Worm (Caenorhabditis elegans): Measurements from ENCODE around the gene glb-21.
"Not testable (repeated sequence)": the region's sequence is repeated elsewhere in the genome, so short reads cannot be mapped to it uniquely, and the experiment has no call there.

The glb-21 gene

DNA sequence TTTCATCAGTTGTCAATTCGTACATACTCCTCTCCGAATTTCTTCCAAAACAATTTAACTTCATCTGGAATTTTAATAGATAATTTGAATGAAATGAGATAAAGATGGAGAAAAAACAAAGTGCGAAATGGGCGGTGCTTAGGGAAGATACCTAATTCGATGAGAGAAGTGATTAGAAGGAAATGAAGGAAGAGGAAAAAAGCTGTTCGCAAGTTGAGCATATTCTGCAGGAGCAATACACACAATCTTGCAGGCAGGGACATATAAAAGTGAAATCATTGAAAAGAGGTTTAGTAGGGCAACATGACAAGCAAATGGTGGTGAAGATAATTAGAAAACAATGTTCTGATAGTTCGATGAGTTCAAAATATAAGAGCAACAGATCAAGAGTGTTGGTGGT, at the start of gene glb-21:
TSS of gene glb-21 (minus strand) at position 66 of the 400 bp plus-strand sequence.
- no peak for TF ChIP-seq mbf-1 (tag; optimal IDR thresholded peaks at IDR 0.05)

DNA sequence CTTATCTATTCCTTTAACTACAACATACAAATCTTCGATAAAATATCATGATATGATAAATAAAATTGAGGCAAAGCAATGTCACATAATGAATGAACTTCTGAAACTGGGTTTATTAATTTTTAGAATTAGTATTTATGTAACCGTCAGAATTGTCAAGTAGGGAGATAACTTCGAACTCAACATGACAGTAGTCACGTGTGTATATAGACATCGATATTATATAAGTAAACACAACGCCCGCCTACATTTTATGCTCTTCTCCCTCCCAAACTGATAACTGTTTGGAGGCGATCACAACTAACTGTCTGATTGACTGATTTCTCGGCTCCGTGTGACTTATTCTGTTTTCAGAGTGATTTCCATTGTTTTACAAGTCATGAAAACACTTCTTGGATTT, 49.8 kb upstream of the glb-21 start, which contains the start of gene ugt-54:
TSS of gene ugt-54 (plus strand) at position 355 of the 400 bp plus-strand sequence.
- TF ChIP-seq elt-1 (tag; optimal IDR thresholded peaks at IDR 0.05) (no peak), ama-1 (optimal IDR thresholded peaks at IDR 0.05) (no peak), nhr-21 (tag; optimal IDR thresholded peaks at IDR 0.05) (no peak), alr-1 (tag; optimal IDR thresholded peaks at IDR 0.05) (no peak), ZK546.5 (tag; optimal IDR thresholded peaks at IDR 0.05) (no peak), dmd-4 (tag; optimal IDR thresholded peaks at IDR 0.05) (no peak), lin-39 (tag; optimal IDR thresholded peaks at IDR 0.05) (no peak), elt-3 (tag; optimal IDR thresholded peaks at IDR 0.05) (no peak), nhr-6 (tag; optimal IDR thresholded peaks at IDR 0.05) (no peak), lsy-2 (tag; optimal IDR thresholded peaks at IDR 0.05) (no peak), C34F6.9 (tag; optimal IDR thresholded peaks at IDR 0.05) (no peak), ceh-82 (tag; optimal IDR thresholded peaks at IDR 0.05) (no peak), Y55F3AM.14 (GFP tag; optimal IDR thresholded peaks at IDR 0.05) (no peak), sma-3 (GFP tag; optimal IDR thresholded peaks at IDR 0.05) (no peak), nhr-129 (tag; optimal IDR thresholded peaks at IDR 0.05) (no peak), mab-5 (tag; optimal IDR thresholded peaks at IDR 0.05) (no peak), zag-1 (tag; optimal IDR thresholded peaks at IDR 0.05) (no peak), nhr-10 (tag; optimal IDR thresholded peaks at IDR 0.05) (no peak), crh-2 (tag; optimal IDR thresholded peaks at IDR 0.05) (no peak)

DNA sequence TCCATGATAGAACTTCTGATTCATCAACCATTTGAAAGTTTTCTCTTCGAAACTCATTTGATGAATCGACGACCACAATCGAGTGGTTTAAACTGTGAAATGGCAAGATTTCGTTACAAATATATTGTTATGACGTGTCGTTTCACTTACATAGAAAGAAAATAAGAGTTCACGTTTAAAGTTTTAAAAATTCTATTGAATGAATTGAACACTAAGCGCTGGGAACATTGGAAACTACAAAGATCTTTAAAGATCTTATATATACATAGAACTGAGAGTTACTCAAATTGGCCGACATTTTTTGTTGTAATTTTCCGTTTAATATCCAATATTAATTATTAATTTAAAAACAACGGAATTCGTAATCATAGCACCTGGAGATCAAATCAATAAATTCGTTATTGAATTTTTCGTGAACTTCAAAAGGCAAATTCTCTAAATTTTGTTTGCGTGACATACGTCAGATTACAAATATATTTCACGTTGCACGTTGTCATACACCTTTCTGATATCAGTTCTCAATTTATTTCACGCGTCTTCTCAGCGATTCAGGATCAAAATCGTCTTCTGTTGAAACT, 46.1 kb upstream of the glb-21 start, which contains the start of the genes T25B9.4 and T25B9.6:
TSS of gene T25B9.4 (minus strand) at position 101 of the 578 bp plus-strand sequence.
TSS of gene T25B9.6 (plus strand) at position 528 of the 578 bp plus-strand sequence.
- TF ChIP-seq R02D3.7 (tag; optimal IDR thresholded peaks at IDR 0.05) (no peak), ceh-82 (tag; optimal IDR thresholded peaks at IDR 0.05) (no peak), unc-39 (tag; optimal IDR thresholded peaks at IDR 0.05) (no peak), F13H6.1 (tag; optimal IDR thresholded peaks at IDR 0.05) (no peak), fos-1 (tag; optimal IDR thresholded peaks at IDR 0.05) (no peak), nhr-6 (tag; optimal IDR thresholded peaks at IDR 0.05) (no peak), nhr-25 (tag; optimal IDR thresholded peaks at IDR 0.05) (no peak), blmp-1 (tag; optimal IDR thresholded peaks at IDR 0.05; ENCODE audit: insufficient read depth) (no peak)

DNA sequence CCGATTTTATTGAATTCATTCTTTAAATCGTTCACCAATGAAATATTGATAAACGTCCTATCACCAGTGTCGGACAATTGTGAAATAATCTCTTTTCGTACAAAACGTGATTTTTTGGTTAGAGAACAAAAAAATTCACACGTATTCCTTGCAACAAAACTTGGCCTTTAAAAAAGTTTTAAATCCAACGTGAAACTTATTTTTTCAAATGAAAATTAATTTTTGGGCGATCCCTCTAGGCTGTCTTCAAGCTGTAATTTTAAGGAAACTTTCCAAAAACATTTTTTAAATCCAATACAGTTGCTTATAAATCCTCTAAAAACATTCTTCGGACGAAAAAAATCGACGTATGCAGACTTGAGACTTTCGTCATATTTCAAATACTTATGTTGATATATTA, 43.1 kb upstream of the glb-21 start, which contains the start of gene T25B9.5:
TSS of gene T25B9.5 (minus strand) at position 101 of the 400 bp plus-strand sequence.
- no peak for TF ChIP-seq ZK546.5 (tag; optimal IDR thresholded peaks at IDR 0.05)
- no peak for TF ChIP-seq zag-1 (tag; optimal IDR thresholded peaks at IDR 0.05)
- TF ChIP-seq dmd-4 (tag; optimal IDR thresholded peaks at IDR 0.05), result no peak
- TF ChIP-seq F13H6.1 (tag; optimal IDR thresholded peaks at IDR 0.05), result no peak
- TF ChIP-seq nhr-11 (tag; optimal IDR thresholded peaks at IDR 0.05), result no peak
- no peak for TF ChIP-seq skn-1 (tag; optimal IDR thresholded peaks at IDR 0.05)
- no peak for TF ChIP-seq nhr-25 (tag; optimal IDR thresholded peaks at IDR 0.05)
- no peak for TF ChIP-seq nhr-129 (tag; optimal IDR thresholded peaks at IDR 0.05)
- TF ChIP-seq blmp-1 (tag; optimal IDR thresholded peaks at IDR 0.05; ENCODE audit: insufficient read depth), result no peak
- no peak for TF ChIP-seq mbf-1 (tag; optimal IDR thresholded peaks at IDR 0.05)
- no peak for TF ChIP-seq elt-3 (tag; optimal IDR thresholded peaks at IDR 0.05)
- TF ChIP-seq snpc-4 (tag; optimal IDR thresholded peaks at IDR 0.05), result no peak
- TF ChIP-seq nhr-21 (tag; optimal IDR thresholded peaks at IDR 0.05), result no peak
- TF ChIP-seq sem-4 (tag; optimal IDR thresholded peaks at IDR 0.05), result no peak
- TF ChIP-seq nhr-77 (tag; optimal IDR thresholded peaks at IDR 0.05), result no peak
- no peak for TF ChIP-seq unc-55 (GFP tag; optimal IDR thresholded peaks at IDR 0.05)
- no peak for TF ChIP-seq ztf-11 (tag; optimal IDR thresholded peaks at IDR 0.05)
- TF ChIP-seq ceh-82 (tag; optimal IDR thresholded peaks at IDR 0.05), result no peak

DNA sequence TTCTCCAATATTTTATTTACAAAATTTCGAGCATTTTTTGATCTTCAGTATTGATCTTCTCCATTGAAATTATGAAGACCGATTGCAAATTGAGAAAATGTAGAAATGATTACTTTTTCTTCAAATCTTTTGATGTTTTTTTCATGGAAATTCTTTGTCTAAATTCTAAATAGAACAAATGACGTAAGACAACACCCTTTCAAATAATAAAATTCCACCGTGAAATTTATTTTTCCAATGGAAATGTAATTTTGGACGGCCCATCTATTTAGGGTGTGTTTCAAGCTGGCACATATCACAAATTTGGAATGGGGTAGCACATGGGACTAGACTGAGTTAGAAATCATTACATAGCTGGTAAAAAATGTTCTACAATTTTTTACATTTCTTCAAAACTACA, 40.1 kb upstream of the glb-21 start, which contains the start of gene T25B9.2:
TSS of gene T25B9.2 (minus strand) at position 101 of the 400 bp plus-strand sequence.
- not testable (repeated sequence) for TF ChIP-seq ZK546.5, nhr-237, unc-39 (tag; optimal IDR thresholded peaks at IDR 0.05)
